Worm (Caenorhabditis elegans): ENCODE data around the gene Y54G2A.72.

- no peak for TF ChIP-seq ham-2 (GFP tag; optimal IDR thresholded peaks at IDR 0.05)
- TF ChIP-seq drap-1 (GFP tag; optimal IDR thresholded peaks at IDR 0.05) = no peak
- no peak for TF ChIP-seq nhr-12 (tag; optimal IDR thresholded peaks at IDR 0.05)
Observed at ce11 chrIV:2748863-2749451, 29.0 kb upstream of the Y54G2A.72 start.

All from whole organism, mixed stage, embryonic.